Fruit fly (Drosophila melanogaster) whole organism, embryonic: ENCODE results near the gene pxb.

Experiments
- Asciz ChIP-seq: fragments of 200-800 bp; sonication (Bioruptor generic); optimal IDR thresholded peaks from 2 replicates; lab custom pipeline; 2017; ENCODE audit warnings: missing biosample characterization, mild to moderate bottlenecking, missing genetic modification characterization, missing genetic modification reagents
- CG12659 ChIP-seq: fragments of 200-800 bp; sonication (Bioruptor generic); optimal IDR thresholded peaks from 3 replicates; lab custom pipeline; 2017; ENCODE audit warnings: mild to moderate bottlenecking, missing biosample characterization, missing genetic modification reagents, missing genetic modification characterization
- CG13296 ChIP-seq: fragments of 200-800 bp; sonication (Bioruptor generic); optimal IDR thresholded peaks from 3 replicates; lab custom pipeline; 2018; ENCODE audit warnings: missing biosample characterization, mild to moderate bottlenecking, missing genetic modification characterization
- CG14441 ChIP-seq: fragments of 200-800 bp; sonication (Bioruptor generic); IDR thresholded peaks from 2 replicates; pipeline ENCODE4 v1.3.6; 2022; ENCODE audit warnings: missing biosample characterization, missing genetic modification characterization
- CG17568 ChIP-seq: fragments of 200-800 bp; sonication (Bioruptor generic); optimal IDR thresholded peaks from 2 replicates; lab custom pipeline; 2018; ENCODE audit warnings: missing biosample characterization, mild to moderate bottlenecking, missing genetic modification characterization, moderate library complexity
- CG4707 ChIP-seq: fragments of 200-800 bp; sonication (Bioruptor generic); optimal IDR thresholded peaks from 2 replicates; lab custom pipeline; 2018; ENCODE audit warnings: missing biosample characterization, mild to moderate bottlenecking, missing genetic modification characterization, moderate library complexity
- CG9215 ChIP-seq: fragments of 200-800 bp; sonication (Bioruptor generic); IDR thresholded peaks from 2 replicates; pipeline ENCODE4 v1.3.6; 2022; ENCODE audit warnings: missing biosample characterization, missing genetic modification characterization
- dan ChIP-seq: fragments of 200-800 bp; sonication (Bioruptor generic); IDR thresholded peaks from 2 replicates; pipeline ENCODE4 v1.3.6; 2022; ENCODE audit warnings: missing biosample characterization, missing genetic modification characterization
- grau ChIP-seq: fragments of 200-800 bp; optimal IDR thresholded peaks from 3 replicates; lab custom pipeline; 2019; ENCODE audit warnings: missing biosample characterization, mild to moderate bottlenecking, missing genetic modification characterization, moderate library complexity
- pan ChIP-seq, 4 experiments: fragments of >200 bp in 3 of 4; fragments of 200-800 bp in 1 of 4; sonication (Bioruptor generic) in 1 of 4; optimal IDR thresholded peaks in 3 of 4; IDR thresholded peaks in 1 of 4; 2 replicates each; pipeline versions ENCODE4 v1.3.6 to Lab custom; 2017 to 2022; ENCODE audit warnings: missing biosample characterization in 2 of 4, missing genetic modification characterization in 2 of 4, mixed read lengths in 1 of 4
- sug ChIP-seq: fragments of 200-800 bp; optimal IDR thresholded peaks from 2 replicates; lab custom pipeline; 2019; ENCODE audit warnings: missing biosample characterization, mild to moderate bottlenecking, missing genetic modification characterization, moderate library complexity

- TF ChIP-seq grau (tag; lab: Kevin White, UChicago) (no peak), CG13296 (GFP tag; lab: Kevin White, UChicago) (no peak), CG17568 (no peak), CG4707 (GFP tag; lab: Kevin White, UChicago) (no peak), CG12659 (GFP tag; lab: Kevin White, UChicago) (no peak), Asciz (GFP tag; lab: Kevin White, UChicago) (no peak), sug (tag; lab: Kevin White, UChicago) (no peak), pan (optimal IDR thresholded peaks at IDR 0.05; lab: Kevin White, UChicago) (no peak), pan (GFP tag; optimal IDR thresholded peaks at IDR 0.05 in 1 of 2, IDR thresholded peaks at IDR 0.05 in 1 of 2) (no peak), CG9215 (no peak), dan (GFP tag; lab: Robert Waterston, UW) (no peak), CG14441 (GFP tag; lab: Robert Waterston, UW) (no peak)
These were observed 38.4 kb downstream of the pxb start, which contains the start of gene CG5404 for dm6 chr3R:15704376-15704775.
